Fruit fly (Drosophila melanogaster): ENCODE results near the gene Acbp4.

Acbp4 gene

DNA sequence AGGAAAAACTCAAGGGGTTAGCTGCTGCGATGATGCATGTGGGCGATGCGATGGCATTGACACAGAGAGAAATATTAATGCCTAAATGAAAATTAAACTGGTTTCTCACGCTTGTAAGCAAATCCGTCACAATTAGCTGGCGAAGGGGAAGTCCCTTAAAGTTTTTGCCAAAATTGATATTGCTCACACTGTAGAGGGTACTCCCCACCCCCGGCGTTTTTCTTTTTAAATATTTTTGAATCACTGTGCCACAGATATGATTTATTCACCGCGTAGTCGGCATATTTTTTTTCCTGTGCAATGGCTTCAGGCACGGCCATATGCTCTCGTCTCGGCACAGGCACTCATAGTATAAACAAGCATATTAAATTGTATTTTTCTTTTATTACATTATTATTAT is 40.7 kb downstream of the Acbp4 start:
- TF ChIP-seq CG34406 (GFP tag; optimal IDR thresholded peaks at IDR 0.05) = no peak
- TF ChIP-seq CG8319 (GFP tag; optimal IDR thresholded peaks at IDR 0.05) = peak; percentile 30
- no peak for TF ChIP-seq eg (GFP tag; IDR thresholded peaks at IDR 0.05)
- TF ChIP-seq acj6 (GFP tag; optimal IDR thresholded peaks at IDR 0.05) = no peak
- no peak for TF ChIP-seq topi (GFP tag; optimal IDR thresholded peaks at IDR 0.05)
- no peak for TF ChIP-seq CG6854 (GFP tag; optimal IDR thresholded peaks at IDR 0.05)
- no peak for TF ChIP-seq fkh (GFP tag; optimal IDR thresholded peaks at IDR 0.05)
- TF ChIP-seq CG10631 (GFP tag; optimal IDR thresholded peaks at IDR 0.05) = peak; percentile 10
- no peak for TF ChIP-seq CG8119 (GFP tag; IDR thresholded peaks at IDR 0.05)
- no peak for TF ChIP-seq salr (GFP tag; optimal IDR thresholded peaks at IDR 0.05)
- TF ChIP-seq CG11902 (GFP tag; optimal IDR thresholded peaks at IDR 0.05) = no peak
- no peak for TF ChIP-seq fd85E (GFP tag; optimal IDR thresholded peaks at IDR 0.05)
- TF ChIP-seq pdm3 (GFP tag; optimal IDR thresholded peaks at IDR 0.05) = peak; percentile 2
- TF ChIP-seq dac (GFP tag; optimal IDR thresholded peaks at IDR 0.05) = no peak
- TF ChIP-seq Ets21C (GFP tag; optimal IDR thresholded peaks at IDR 0.05) = no peak
- TF ChIP-seq Eip93F (GFP tag; optimal IDR thresholded peaks at IDR 0.05) = no peak
- no peak for TF ChIP-seq net (GFP tag; optimal IDR thresholded peaks at IDR 0.05)
- no peak for TF ChIP-seq CG16779 (tag; optimal IDR thresholded peaks at IDR 0.05)
- TF ChIP-seq cyc (GFP tag; optimal IDR thresholded peaks at IDR 0.05) = no peak
- peak; percentile 14 for TF ChIP-seq fd59A (GFP tag; optimal IDR thresholded peaks at IDR 0.05)
- no peak for TF ChIP-seq Met (GFP tag; optimal IDR thresholded peaks at IDR 0.05)
- peak; percentile 78 for TF ChIP-seq Eip78C (GFP tag)
- peak; percentile 4 for TF ChIP-seq Hr4 (GFP tag; optimal IDR thresholded peaks at IDR 0.05)
- TF ChIP-seq CG8632 (GFP tag; optimal IDR thresholded peaks at IDR 0.05) = no peak
- TF ChIP-seq Lpt (GFP tag; optimal IDR thresholded peaks at IDR 0.05) = no peak
- TF ChIP-seq Ets96B (tag; optimal IDR thresholded peaks at IDR 0.05) = peak; percentile 19
- TF ChIP-seq achi (GFP tag; optimal IDR thresholded peaks at IDR 0.05) = no peak
- TF ChIP-seq Sox14 (GFP tag; optimal IDR thresholded peaks at IDR 0.05) = no peak
- TF ChIP-seq Sox102F (GFP tag; optimal IDR thresholded peaks at IDR 0.05) = no peak
- TF ChIP-seq ss (GFP tag; optimal IDR thresholded peaks at IDR 0.05) = peak in 1 of 2 experiments; percentile 49
- TF ChIP-seq CG7368 (GFP tag; optimal IDR thresholded peaks at IDR 0.05) = peak; percentile 29
- TF ChIP-seq CG15336 (GFP tag; IDR thresholded peaks at IDR 0.05) = no peak
- no peak for TF ChIP-seq svp (GFP tag)
- no peak for TF ChIP-seq dsx (GFP tag; optimal IDR thresholded peaks at IDR 0.05; ENCODE audit: poor library complexity, severe bottlenecking)
- TF ChIP-seq CG3032 (tag; optimal IDR thresholded peaks at IDR 0.05) = peak; percentile 61
- no peak for TF ChIP-seq CG4318 (GFP tag; optimal IDR thresholded peaks at IDR 0.05)
- no peak for TF ChIP-seq vri (GFP tag; optimal IDR thresholded peaks at IDR 0.05)
- TF ChIP-seq Hr39 (GFP tag; optimal IDR thresholded peaks at IDR 0.05) = no peak
- no peak for TF ChIP-seq lz (GFP tag; optimal IDR thresholded peaks at IDR 0.05)
- TF ChIP-seq Eip75B (GFP tag; optimal IDR thresholded peaks at IDR 0.05) = peak; percentile 43
- peak; percentile 46 for TF ChIP-seq spab (GFP tag; optimal IDR thresholded peaks at IDR 0.05)
- TF ChIP-seq Gug (GFP tag; IDR thresholded peaks at IDR 0.05) = no peak
- peak; percentile 16 for TF ChIP-seq CG9139 (GFP tag; optimal IDR thresholded peaks at IDR 0.05)
- no peak for TF ChIP-seq Smox (GFP tag; optimal IDR thresholded peaks at IDR 0.05)
- TF ChIP-seq OdsH (GFP tag; optimal IDR thresholded peaks at IDR 0.05) = peak; percentile 1
- TF ChIP-seq CG31627 (GFP tag; optimal IDR thresholded peaks at IDR 0.05) = no peak
- TF ChIP-seq CG11294 (GFP tag; IDR thresholded peaks at IDR 0.05) = no peak
- TF ChIP-seq CG3919 (GFP tag; optimal IDR thresholded peaks at IDR 0.05) = peak; percentile 27
- TF ChIP-seq CG32006 (GFP tag; optimal IDR thresholded peaks at IDR 0.05) = peak; percentile 3
- no peak for TF ChIP-seq CG6163 (GFP tag; IDR thresholded peaks at IDR 0.05)
- TF ChIP-seq Hr38 (GFP tag; optimal IDR thresholded peaks at IDR 0.05) = no peak
- TF ChIP-seq Blimp-1 (GFP tag; optimal IDR thresholded peaks at IDR 0.05) = no peak
- no peak for TF ChIP-seq CG1621 (tag; optimal IDR thresholded peaks at IDR 0.05)
- TF ChIP-seq esn (GFP tag; optimal IDR thresholded peaks at IDR 0.05) = no peak
